Fruit fly (Drosophila melanogaster): ENCODE results near the gene CG32655.

Gene CG32655

dm6 chrX:12242375-12242774, 6.7 kb upstream of the CG32655 start (continued):
- TF ChIP-seq CG4617 (GFP tag; optimal IDR thresholded peaks at IDR 0.05; ENCODE audit: borderline replicate concordance) (no peak), CG6254 (GFP tag; optimal IDR thresholded peaks at IDR 0.05) (peak; percentile 68), CG6689 (GFP tag; IDR thresholded peaks at IDR 0.05) (peak; percentile 69), CG18011 (GFP tag; optimal IDR thresholded peaks at IDR 0.05) (no peak), CHES-1-like (GFP tag; optimal IDR thresholded peaks at IDR 0.05) (no peak), CG15073 (GFP tag; optimal IDR thresholded peaks at IDR 0.05) (no peak), Nf-YC (tag; optimal IDR thresholded peaks at IDR 0.05) (no peak), CG10209 (GFP tag; optimal IDR thresholded peaks at IDR 0.05) (peak; percentile 58), Ptx1 (GFP tag; IDR thresholded peaks at IDR 0.05) (peak; percentile 65), CG18476 (GFP tag; optimal IDR thresholded peaks at IDR 0.05) (peak; percentile 4), Antp (GFP tag; optimal IDR thresholded peaks at IDR 0.05) (no peak), B-H2 (GFP tag; optimal IDR thresholded peaks at IDR 0.05) (no peak), zen2 (GFP tag; IDR thresholded peaks at IDR 0.05; ENCODE audit: partially characterized antibody) (no peak), gce (GFP tag; IDR thresholded peaks at IDR 0.05) (peak; percentile 55; the same call in 2 of the 3 replicates), CG11456 (GFP tag; IDR thresholded peaks at IDR 0.05) (no peak), CG2202 (tag; optimal IDR thresholded peaks at IDR 0.05) (no peak), Nf-YB (GFP tag; optimal IDR thresholded peaks at IDR 0.05) (peak; percentile 9), Dip2 (GFP tag; IDR thresholded peaks at IDR 0.05) (no peak), CG10959 (GFP tag; IDR thresholded peaks at IDR 0.05) (0 out of 2 replicates have a peak, but pooled peaks have one; percentile 20), CG15601 (tag; optimal IDR thresholded peaks at IDR 0.05) (peak; percentile 41), Hr39 (optimal IDR thresholded peaks at IDR 0.05) (no peak), CG1529 (GFP tag; optimal IDR thresholded peaks at IDR 0.05) (peak; percentile 50), CG6175 (GFP tag; IDR thresholded peaks at IDR 0.05) (no peak), dmrt99B (tag; optimal IDR thresholded peaks at IDR 0.05) (peak; percentile 74), CG4820 (GFP tag; optimal IDR thresholded peaks at IDR 0.05) (peak; percentile 57), Max (GFP tag; optimal IDR thresholded peaks at IDR 0.05) (no peak), Bgb (GFP tag; IDR thresholded peaks at IDR 0.05; ENCODE audit: partially characterized antibody) (no peak), Usf (GFP tag; optimal IDR thresholded peaks at IDR 0.05) (no peak), CoRest (tag; optimal IDR thresholded peaks at IDR 0.05) (peak; percentile 59), CG16863 (GFP tag; optimal IDR thresholded peaks at IDR 0.05) (no peak), CG17361 (GFP tag; IDR thresholded peaks at IDR 0.05) (peak; percentile 69; the same call in 2 of the 3 replicates), prd (optimal IDR thresholded peaks at IDR 0.05) (no peak), prd (GFP tag; IDR thresholded peaks at IDR 0.05) (peak; percentile 71; the same call in 2 of the 3 replicates), schlank (tag; optimal IDR thresholded peaks at IDR 0.05) (no peak), ATbp (GFP tag; optimal IDR thresholded peaks at IDR 0.05) (peak; percentile 68), cg (GFP tag; optimal IDR thresholded peaks at IDR 0.05) (peak; percentile 14), sima (GFP tag; optimal IDR thresholded peaks at IDR 0.05) (no peak), MBD-R2 (GFP tag; IDR thresholded peaks at IDR 0.05) (0 out of 2 replicates have a peak, but pooled peaks have one; percentile 5), Dref (GFP tag; IDR thresholded peaks at IDR 0.05) (no peak), slou (GFP tag; optimal IDR thresholded peaks at IDR 0.05) (no peak), sob (GFP tag; IDR thresholded peaks at IDR 0.05) (no peak; the same call in 1 of the 2 replicates), CG10431 (GFP tag; optimal IDR thresholded peaks at IDR 0.05) (peak; percentile 24), CG13123 (GFP tag; optimal IDR thresholded peaks at IDR 0.05) (no peak), wdn (GFP tag; IDR thresholded peaks at IDR 0.05) (no peak), pan (optimal IDR thresholded peaks at IDR 0.05) (no peak), pan (GFP tag; optimal IDR thresholded peaks at IDR 0.05 in 1 of 2, IDR thresholded peaks at IDR 0.05 in 1 of 2) (peak in 1 of 2 experiments; percentile 36), Elba2 (GFP tag; optimal IDR thresholded peaks at IDR 0.05) (no peak), CG4707 (GFP tag; optimal IDR thresholded peaks at IDR 0.05) (peak; percentile 8), nau (GFP tag; optimal IDR thresholded peaks at IDR 0.05) (peak; percentile 31), Drgx (GFP tag; IDR thresholded peaks at IDR 0.05) (no peak), Abd-B (GFP tag; optimal IDR thresholded peaks at IDR 0.05) (peak; percentile 46), ci (GFP tag; IDR thresholded peaks at IDR 0.05) (peak; percentile 72)

Data from whole organism, embryonic.